Worm (Caenorhabditis elegans) whole organism, L2 larva: ENCODE results near the gene C06B8.7.

ENCODE experiments used
- C34F6.9 ChIP-seq: fragments of 150-350 bp; optimal IDR thresholded peaks from 2 replicates; lab custom pipeline; 2014; ENCODE audit warnings: missing biosample characterization, missing genetic modification characterization
- F13H6.1 ChIP-seq: sonication (generic microtip); optimal IDR thresholded peaks from 2 replicates; lab custom pipeline; 2016; ENCODE audit warnings: missing genetic modification characterization, missing compliant biosample characterization
- R02D3.7 ChIP-seq: fragments of 150-350 bp; optimal IDR thresholded peaks from 2 replicates; lab custom pipeline; 2014; ENCODE audit warnings: missing biosample characterization, missing genetic modification characterization
- Y55F3AM.14 ChIP-seq: fragments of 200-800 bp; sonication (Bioruptor generic); optimal IDR thresholded peaks from 2 replicates; lab custom pipeline; 2018; ENCODE audit warnings: mild to moderate bottlenecking, missing genetic modification characterization, missing compliant biosample characterization
- ZK546.5 ChIP-seq: sonication (generic microtip); optimal IDR thresholded peaks from 2 replicates; lab custom pipeline; 2017; ENCODE audit warnings: missing biosample characterization, missing genetic modification characterization
- alr-1 ChIP-seq: fragments of 150-350 bp; optimal IDR thresholded peaks from 2 replicates; lab custom pipeline; 2014; ENCODE audit warnings: missing biosample characterization, missing genetic modification characterization
- aly-2 ChIP-seq: fragments of 150-350 bp; optimal IDR thresholded peaks from 2 replicates; lab custom pipeline; 2014; ENCODE audit warnings: missing biosample characterization, missing genetic modification characterization
- ama-1 ChIP-seq: fragments of 150-350 bp; optimal IDR thresholded peaks from 2 replicates; lab custom pipeline; 2018; ENCODE audit warnings: inconsistent platforms
- blmp-1 ChIP-seq: sonication (generic microtip); optimal IDR thresholded peaks from 2 replicates; lab custom pipeline; 2017; ENCODE audit warnings: missing genetic modification characterization, mild to moderate bottlenecking, missing compliant biosample characterization, antibody characterized with exemption, moderate library complexity; ENCODE audit not compliant: insufficient read depth
- ceh-16 ChIP-seq: fragments of 150-350 bp; optimal IDR thresholded peaks from 2 replicates; lab custom pipeline; 2014; ENCODE audit warnings: missing biosample characterization, missing genetic modification characterization
- ceh-82 ChIP-seq: fragments of 150-350 bp; optimal IDR thresholded peaks from 2 replicates; lab custom pipeline; 2014; ENCODE audit warnings: missing biosample characterization, missing genetic modification characterization
- crh-2 ChIP-seq: sonication (generic microtip); optimal IDR thresholded peaks from 2 replicates; lab custom pipeline; 2017; ENCODE audit warnings: missing biosample characterization, missing genetic modification characterization
- dmd-4 ChIP-seq: sonication (generic microtip); optimal IDR thresholded peaks from 2 replicates; lab custom pipeline; 2017; ENCODE audit warnings: missing biosample characterization, missing genetic modification characterization
- egl-27 ChIP-seq: sonication (generic microtip); optimal IDR thresholded peaks from 3 replicates; lab custom pipeline; 2017; ENCODE audit warnings: missing biosample characterization, missing genetic modification reagents, missing genetic modification characterization
- elt-1 ChIP-seq: fragments of 150-350 bp; optimal IDR thresholded peaks from 2 replicates; lab custom pipeline; 2014; ENCODE audit warnings: missing biosample characterization, missing genetic modification characterization
- elt-3 ChIP-seq: sonication (generic microtip); optimal IDR thresholded peaks from 2 replicates; lab custom pipeline; 2017; ENCODE audit warnings: missing biosample characterization, missing genetic modification characterization
- fos-1 ChIP-seq: fragments of 150-350 bp; optimal IDR thresholded peaks from 2 replicates; lab custom pipeline; 2014; ENCODE audit warnings: missing biosample characterization, missing genetic modification characterization
- gmeb-1 ChIP-seq: fragments of 150-350 bp; optimal IDR thresholded peaks from 2 replicates; lab custom pipeline; 2014; ENCODE audit warnings: missing biosample characterization, missing genetic modification characterization
- lin-11 ChIP-seq: fragments of 150-350 bp; sonication (generic microtip); optimal IDR thresholded peaks from 2 replicates; lab custom pipeline; 2014; ENCODE audit warnings: missing biosample characterization, missing genetic modification characterization, inconsistent platforms, mixed read lengths
- lin-13 ChIP-seq: fragments of 150-350 bp; optimal IDR thresholded peaks from 2 replicates; lab custom pipeline; 2014; ENCODE audit warnings: missing biosample characterization, missing genetic modification reagents, missing genetic modification characterization
- lin-39 ChIP-seq: fragments of 150-350 bp; optimal IDR thresholded peaks from 2 replicates; lab custom pipeline; 2014; ENCODE audit warnings: missing biosample characterization, missing genetic modification reagents, missing genetic modification characterization
- lsy-2 ChIP-seq, 2 experiments: fragments of 150-350 bp in 1 of 2; sonication (generic microtip) in 1 of 2; optimal IDR thresholded peaks; 2 replicates each; lab custom pipeline; 2014 to 2017; ENCODE audit warnings: missing biosample characterization in 2 of 2, missing genetic modification characterization in 2 of 2
- mab-5 ChIP-seq: fragments of 150-350 bp; optimal IDR thresholded peaks from 2 replicates; lab custom pipeline; 2014; ENCODE audit warnings: missing biosample characterization, missing genetic modification characterization
- mbf-1 ChIP-seq: sonication (generic microtip); optimal IDR thresholded peaks from 2 replicates; lab custom pipeline; 2017; ENCODE audit warnings: missing biosample characterization, missing genetic modification characterization
- mdl-1 ChIP-seq, 2 experiments: fragments of 150-350 bp in 1 of 2; sonication (generic microtip) in 1 of 2; optimal IDR thresholded peaks; 2 replicates each; lab custom pipeline; 2017; ENCODE audit warnings: missing biosample characterization in 2 of 2, missing genetic modification characterization in 2 of 2
- nhr-10 ChIP-seq: sonication (generic microtip); optimal IDR thresholded peaks from 2 replicates; lab custom pipeline; 2017; ENCODE audit warnings: missing biosample characterization, missing genetic modification characterization
- nhr-11 ChIP-seq: fragments of 150-350 bp; optimal IDR thresholded peaks from 2 replicates; lab custom pipeline; 2014; ENCODE audit warnings: missing biosample characterization, missing genetic modification characterization
- nhr-12 ChIP-seq: fragments of 150-350 bp; optimal IDR thresholded peaks from 2 replicates; lab custom pipeline; 2014; ENCODE audit warnings: missing biosample characterization, missing genetic modification characterization
- nhr-129 ChIP-seq: fragments of 150-350 bp; optimal IDR thresholded peaks from 2 replicates; lab custom pipeline; 2014; ENCODE audit warnings: missing biosample characterization, missing genetic modification characterization
- nhr-21 ChIP-seq: fragments of 150-350 bp; optimal IDR thresholded peaks from 2 replicates; lab custom pipeline; 2014; ENCODE audit warnings: missing biosample characterization, missing genetic modification characterization
- nhr-23 ChIP-seq: fragments of 150-350 bp; optimal IDR thresholded peaks from 2 replicates; lab custom pipeline; 2014; ENCODE audit warnings: missing biosample characterization, missing genetic modification reagents, missing genetic modification characterization
- nhr-237 ChIP-seq: fragments of 150-350 bp; optimal IDR thresholded peaks from 2 replicates; lab custom pipeline; 2014; ENCODE audit warnings: missing biosample characterization, missing genetic modification characterization
- nhr-25 ChIP-seq: fragments of 150-350 bp; sonication (generic microtip); optimal IDR thresholded peaks from 3 replicates; lab custom pipeline; 2014; ENCODE audit warnings: missing biosample characterization, missing genetic modification characterization
- nhr-6 ChIP-seq: fragments of 150-350 bp; optimal IDR thresholded peaks from 2 replicates; lab custom pipeline; 2014; ENCODE audit warnings: missing biosample characterization, missing genetic modification characterization
- nhr-77 ChIP-seq: fragments of 150-350 bp; optimal IDR thresholded peaks from 2 replicates; lab custom pipeline; 2014; ENCODE audit warnings: missing biosample characterization, missing genetic modification characterization
- peb-1 ChIP-seq: fragments of 150-350 bp; optimal IDR thresholded peaks from 2 replicates; lab custom pipeline; 2014; ENCODE audit warnings: missing biosample characterization, missing genetic modification characterization
- sem-4 ChIP-seq: fragments of 150-350 bp; optimal IDR thresholded peaks from 2 replicates; lab custom pipeline; 2014; ENCODE audit warnings: missing biosample characterization, missing genetic modification reagents, missing genetic modification characterization
- skn-1 ChIP-seq: sonication (generic microtip); optimal IDR thresholded peaks from 2 replicates; lab custom pipeline; 2017; ENCODE audit warnings: missing biosample characterization, missing genetic modification characterization
- sma-3 ChIP-seq: sonication (generic microtip); optimal IDR thresholded peaks from 2 replicates; lab custom pipeline; 2016; ENCODE audit warnings: missing genetic modification reagents, missing genetic modification characterization, missing compliant biosample characterization
- sma-9 ChIP-seq, 2 experiments: fragments of 150-350 bp in 1 of 2; sonication (generic microtip) in 1 of 2; optimal IDR thresholded peaks; 2 replicates each; lab custom pipeline; 2014 to 2016; ENCODE audit warnings: missing genetic modification characterization in 2 of 2, mild to moderate bottlenecking in 1 of 2, missing biosample characterization in 1 of 2, missing compliant biosample characterization in 1 of 2, missing genetic modification reagents in 1 of 2, moderate library complexity in 1 of 2
- snpc-4 ChIP-seq: fragments of 150-350 bp; optimal IDR thresholded peaks from 2 replicates; lab custom pipeline; 2014; ENCODE audit warnings: missing biosample characterization, missing genetic modification characterization
- unc-39 ChIP-seq: fragments of 150-350 bp; optimal IDR thresholded peaks from 2 replicates; lab custom pipeline; 2014; ENCODE audit warnings: missing biosample characterization, missing genetic modification characterization
- unc-55 ChIP-seq: fragments of 150-350 bp; sonication (generic microtip); optimal IDR thresholded peaks from 3 replicates; lab custom pipeline; 2014; ENCODE audit warnings: missing biosample characterization, missing genetic modification reagents, missing genetic modification characterization
- unc-62 ChIP-seq: fragments of 150-350 bp; optimal IDR thresholded peaks from 2 replicates; lab custom pipeline; 2014; ENCODE audit warnings: missing biosample characterization, missing genetic modification reagents, missing genetic modification characterization
- zag-1 ChIP-seq: fragments of 150-350 bp; optimal IDR thresholded peaks from 2 replicates; lab custom pipeline; 2014; ENCODE audit warnings: missing biosample characterization, missing genetic modification characterization
- ztf-1 ChIP-seq: fragments of 200-800 bp; sonication (Bioruptor generic); conservative IDR thresholded peaks from 2 replicates; pipeline ENCODE4 v1.3.6; 2022; ENCODE audit warnings: missing genetic modification characterization, missing compliant biosample characterization
- ztf-11 ChIP-seq: sonication (generic microtip); optimal IDR thresholded peaks from 2 replicates; lab custom pipeline; 2017; ENCODE audit warnings: missing biosample characterization, missing genetic modification characterization
- ztf-4 ChIP-seq: fragments of 150-350 bp; optimal IDR thresholded peaks from 2 replicates; lab custom pipeline; 2014; ENCODE audit warnings: missing biosample characterization, missing genetic modification characterization

C06B8.7 gene

ce11 chrV:15505068-15505467, 6.5 kb downstream of the C06B8.7 start (continued):
- no peak for TF ChIP-seq blmp-1 (tag; lab: Kevin White, UChicago)
- TF ChIP-seq ceh-82 (tag; lab: Kevin White, UChicago), result no peak
- TF ChIP-seq F13H6.1 (tag; lab: Kevin White, UChicago), result peak; percentile 12
- peak; percentile 43 for TF ChIP-seq nhr-129 (tag; lab: Kevin White, UChicago)
- TF ChIP-seq nhr-11, result no peak
- TF ChIP-seq nhr-10 (tag; lab: Kevin White, UChicago), result no peak
- no peak for TF ChIP-seq skn-1 (tag; lab: Kevin White, UChicago)
- no peak for TF ChIP-seq mbf-1 (tag; lab: Kevin White, UChicago)
- no peak for TF ChIP-seq nhr-12 (tag; lab: Kevin White, UChicago)
- TF ChIP-seq elt-1, result no peak
- TF ChIP-seq, all 48 proteins: peak for 10

DNA sequence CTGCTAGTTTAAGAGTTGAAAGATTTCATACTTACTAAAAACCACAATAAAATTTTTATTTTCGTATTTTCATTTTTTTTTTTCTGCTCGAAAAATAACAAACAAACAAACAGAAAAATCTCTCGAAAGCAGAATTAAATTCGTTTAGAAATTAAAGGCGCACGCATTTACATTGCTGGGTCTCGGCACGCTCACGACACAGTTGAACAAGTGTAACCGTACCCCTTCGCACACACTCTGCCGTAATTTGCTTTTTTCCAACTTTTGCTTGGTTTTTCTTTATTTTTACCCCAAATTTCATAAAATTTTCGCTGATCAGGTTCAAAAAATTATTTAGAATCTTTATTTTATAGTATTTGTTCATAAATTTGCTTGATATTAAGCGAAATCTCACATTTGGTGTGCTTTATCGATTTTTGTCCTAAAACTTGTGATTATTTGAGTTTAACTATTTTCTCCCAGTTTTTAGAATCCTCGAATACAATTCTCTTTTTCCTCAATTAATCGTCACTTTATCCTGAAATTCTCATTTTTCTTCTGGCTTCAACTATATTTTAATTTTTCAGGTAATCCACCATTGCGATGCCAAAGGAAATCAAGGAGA, 13.2 kb downstream of the C06B8.7 start, which contains the start of gene rpl-38:
Gene rpl-38, plus strand, starts transcription at position 554 of the 604 bp plus-strand sequence.
- TF ChIP-seq unc-39 (tag; lab: Kevin White, UChicago), result no peak
- TF ChIP-seq aly-2, result no peak
- TF ChIP-seq ceh-82 (tag; lab: Kevin White, UChicago), result peak; percentile 28
- TF ChIP-seq ama-1 (lab: Kevin White, UChicago), result no peak
- peak; percentile 69 for TF ChIP-seq lin-11 (tag; lab: Kevin White, UChicago)
- TF ChIP-seq crh-2 (tag; lab: Kevin White, UChicago), result peak; percentile 86
- TF ChIP-seq mdl-1 (tag; optimal IDR thresholded peaks at IDR 0.05; lab: Kevin White, UChicago), result no peak
- peak; percentile 80 for TF ChIP-seq snpc-4 (tag; lab: Kevin White, UChicago)
- peak; percentile 98 to 99 for TF ChIP-seq lsy-2 (tag; optimal IDR thresholded peaks at IDR 0.05; lab: Kevin White, UChicago)
- no peak for TF ChIP-seq nhr-237 (tag; lab: Kevin White, UChicago)
- no peak for TF ChIP-seq peb-1 (tag; lab: Kevin White, UChicago)
- peak; percentile 71 for TF ChIP-seq F13H6.1 (tag; lab: Kevin White, UChicago)
- TF ChIP-seq elt-1, result no peak
- peak; percentile 95 for TF ChIP-seq unc-55
- TF ChIP-seq nhr-25, result peak; percentile 82
- TF ChIP-seq C34F6.9 (tag; lab: Kevin White, UChicago), result peak; percentile 83
- TF ChIP-seq lin-13 (GFP tag; lab: Kevin White, UChicago), result no peak
- peak; percentile 48 for TF ChIP-seq fos-1
- no peak for TF ChIP-seq nhr-23 (tag; lab: Kevin White, UChicago)
- TF ChIP-seq sma-9 (GFP tag; optimal IDR thresholded peaks at IDR 0.05; lab: Kevin White, UChicago), result peak; percentile 86
- TF ChIP-seq sma-9 (tag; optimal IDR thresholded peaks at IDR 0.05; lab: Kevin White, UChicago), result no peak
- peak; percentile 87 for TF ChIP-seq nhr-129 (tag; lab: Kevin White, UChicago)
- no peak for TF ChIP-seq dmd-4 (tag; lab: Kevin White, UChicago)
- peak; percentile 21 for TF ChIP-seq ZK546.5 (tag; lab: Kevin White, UChicago)
- no peak for TF ChIP-seq elt-3 (tag; lab: Kevin White, UChicago)
- no peak for TF ChIP-seq nhr-12 (tag; lab: Kevin White, UChicago)
- TF ChIP-seq ztf-4, result no peak
- TF ChIP-seq sma-3, result peak; percentile 65
- TF ChIP-seq egl-27 (tag; lab: Kevin White, UChicago), result peak; percentile 43
- no peak for TF ChIP-seq sem-4 (tag; lab: Kevin White, UChicago)
- peak; percentile 18 for TF ChIP-seq ceh-16 (tag; lab: Kevin White, UChicago)
- TF ChIP-seq mab-5 (tag; lab: Kevin White, UChicago), result peak; percentile 45
- TF ChIP-seq nhr-21 (tag; lab: Kevin White, UChicago), result peak; percentile 72
- peak; percentile 85 for TF ChIP-seq gmeb-1 (tag; lab: Kevin White, UChicago)
- TF ChIP-seq blmp-1 (tag; lab: Kevin White, UChicago), result peak; percentile 58
- no peak for TF ChIP-seq nhr-10 (tag; lab: Kevin White, UChicago)
- peak; percentile 45 for TF ChIP-seq R02D3.7 (tag; lab: Kevin White, UChicago)
- peak; percentile 43 for TF ChIP-seq nhr-77 (tag; lab: Kevin White, UChicago)
- TF ChIP-seq zag-1 (tag; lab: Kevin White, UChicago), result peak; percentile 22
- TF ChIP-seq ztf-11 (tag; lab: Kevin White, UChicago), result no peak
- TF ChIP-seq mbf-1 (tag; lab: Kevin White, UChicago), result no peak
- no peak for TF ChIP-seq skn-1 (tag; lab: Kevin White, UChicago)
- TF ChIP-seq nhr-6 (tag; lab: Kevin White, UChicago), result peak; percentile 56
- TF ChIP-seq unc-62 (GFP tag; lab: Kevin White, UChicago), result no peak
- no peak for TF ChIP-seq nhr-11
- no peak for TF ChIP-seq ztf-1 (GFP tag; lab: Robert Waterston, UW)
- TF ChIP-seq alr-1, result no peak
- no peak for TF ChIP-seq lin-39 (tag; lab: Kevin White, UChicago)
- TF ChIP-seq Y55F3AM.14 (GFP tag; lab: Kevin White, UChicago), result no peak
- TF ChIP-seq, all 48 proteins: peak for 24
